Fruit fly (Drosophila melanogaster) whole organism, wandering third instar larva: ENCODE measurements around the gene CG17982.

Experiments used
- Dif ChIP-seq: fragments of 200-275, 200-300 bp; sonication (Bioruptor generic); optimal IDR thresholded peaks from 2 replicates; lab custom pipeline; 2018; ENCODE audit warnings: missing biosample characterization, missing genetic modification characterization; ENCODE audit not compliant: partially characterized antibody
- Hnf4 ChIP-seq: fragments of 200-800 bp; sonication (Bioruptor generic); optimal IDR thresholded peaks from 2 replicates; lab custom pipeline; 2016; ENCODE audit warnings: missing biosample characterization, mild to moderate bottlenecking, missing genetic modification characterization
- Myc ChIP-seq: fragments of >200 bp; optimal IDR thresholded peaks from 2 replicates; lab custom pipeline; 2017
- Vsx2 ChIP-seq: fragments of 200-300, 225-300 bp; sonication (Bioruptor generic); optimal IDR thresholded peaks from 2 replicates; lab custom pipeline; 2018; ENCODE audit warnings: missing biosample characterization, missing genetic modification characterization; ENCODE audit not compliant: partially characterized antibody
- br ChIP-seq: fragments of 200-800 bp; sonication (Bioruptor generic); optimal IDR thresholded peaks from 2 replicates; lab custom pipeline; 2016; ENCODE audit warnings: missing biosample characterization, missing genetic modification characterization
- fru ChIP-seq: fragments of 200-800 bp; sonication (Bioruptor generic); optimal IDR thresholded peaks from 3 replicates; lab custom pipeline; 2016; ENCODE audit warnings: missing biosample characterization, mild to moderate bottlenecking, missing genetic modification characterization
- h ChIP-seq: fragments of 200-800 bp; sonication (Bioruptor generic); optimal IDR thresholded peaks from 3 replicates; lab custom pipeline; 2016; ENCODE audit warnings: missing biosample characterization, mild to moderate bottlenecking, missing genetic modification characterization
- rgr ChIP-seq: fragments of 200-800 bp; sonication (Bioruptor generic); optimal IDR thresholded peaks from 3 replicates; lab custom pipeline; 2016; ENCODE audit warnings: missing biosample characterization, mild to moderate bottlenecking, missing genetic modification characterization
- sage ChIP-seq: fragments of 200-800 bp; sonication (Bioruptor generic); optimal IDR thresholded peaks from 2 replicates; lab custom pipeline; 2016; ENCODE audit warnings: missing biosample characterization, mild to moderate bottlenecking, missing genetic modification characterization
- tai ChIP-seq: sonication (Bioruptor generic); optimal IDR thresholded peaks from 2 replicates; lab custom pipeline; 2016; ENCODE audit warnings: missing biosample characterization, missing genetic modification characterization
- usp ChIP-seq: fragments of >200 bp; optimal IDR thresholded peaks from 2 replicates; lab custom pipeline; 2017; ENCODE audit warnings: missing biosample characterization, missing genetic modification characterization

DNA sequence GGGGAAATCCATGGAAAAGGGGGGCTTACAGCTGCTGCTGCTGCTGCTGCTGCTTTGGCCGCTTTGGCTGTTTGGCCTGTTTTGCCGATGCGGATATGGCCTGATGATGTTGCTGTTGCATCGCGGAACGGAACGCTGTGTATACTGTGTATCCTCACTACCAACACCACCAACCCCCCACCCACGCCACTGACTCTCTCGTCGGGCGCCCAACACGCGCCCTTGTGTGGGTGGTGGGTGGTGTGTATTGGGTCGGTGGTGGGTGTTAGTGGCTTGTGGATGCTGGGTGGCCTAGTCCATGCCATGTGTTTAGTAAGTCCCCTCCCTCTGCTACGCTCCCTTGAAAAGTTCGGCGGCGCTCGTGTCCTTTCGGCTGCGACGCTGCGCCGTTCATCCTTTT is 34.1 kb upstream of the CG17982 start:
- TF ChIP-seq Myc (lab: Kevin White, UChicago) (no peak), Dif (GFP tag; lab: Kevin White, UChicago) (no peak), h (no peak), Vsx2 (GFP tag; lab: Kevin White, UChicago) (no peak), br (no peak), usp (GFP tag; lab: Kevin White, UChicago) (no peak), tai (GFP tag; lab: Kevin White, UChicago) (no peak), sage (no peak), Hnf4 (GFP tag; lab: Kevin White, UChicago) (no peak), rgr (GFP tag; lab: Kevin White, UChicago) (no peak), fru (GFP tag; lab: Kevin White, UChicago) (no peak)
